Worm (Caenorhabditis elegans): ENCODE data around the gene wdfy-3.
A peak's percentile ranks its signal among the peaks of the same experiment; 100 is the strongest.

Gene wdfy-3

DNA sequence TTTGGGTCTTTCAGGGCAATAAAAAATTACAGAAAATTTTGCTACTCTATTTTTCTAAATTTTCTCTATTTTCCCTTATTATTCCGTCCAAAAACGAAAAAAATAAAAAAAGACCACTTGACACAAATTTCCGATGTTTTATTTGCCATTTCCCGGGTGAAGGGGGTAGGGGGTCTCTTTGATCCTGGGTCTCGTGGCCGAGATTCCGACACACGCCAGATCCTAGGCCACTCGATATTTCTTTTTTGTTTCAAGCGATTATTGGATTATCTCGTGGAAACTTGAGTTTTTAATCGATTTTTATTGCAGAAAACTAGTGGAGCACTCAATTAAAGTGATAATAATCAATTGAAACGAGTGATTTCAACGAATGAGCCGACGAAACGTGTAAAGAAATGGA, at the start of gene wdfy-3, which contains the start of gene C26H9A.4:
Gene wdfy-3 (plus strand): TSS at position 308 of the 400 bp plus-strand sequence.
Gene C26H9A.4 (plus strand): TSS at position 317 of the 400 bp plus-strand sequence.
- TF ChIP-seq tbx-37 (GFP tag; conservative IDR thresholded peaks at IDR 0.05) (no peak), ama-1 (optimal IDR thresholded peaks at IDR 0.05) (no peak), pes-1 (GFP tag; IDR thresholded peaks at IDR 0.05) (peak; percentile 24; the same call in 1 of the 2 replicates), hnd-1 (tag; optimal IDR thresholded peaks at IDR 0.05) (no peak)

ce11 chrIV:12605401-12605800, 47.8 kb upstream of the wdfy-3 start, which contains the start of gene Y55D9A.2:
Gene Y55D9A.2, minus strand, starts transcription at chrIV:12605431.
- no peak for TF ChIP-seq tbx-37 (GFP tag; conservative IDR thresholded peaks at IDR 0.05)
- TF ChIP-seq scrt-1 (GFP tag; IDR thresholded peaks at IDR 0.05): no peak
- peak; percentile 36 for TF ChIP-seq hmbx-1 (tag; optimal IDR thresholded peaks at IDR 0.05)
- TF ChIP-seq hmg-4 (GFP tag; optimal IDR thresholded peaks at IDR 0.05): no peak

DNA sequence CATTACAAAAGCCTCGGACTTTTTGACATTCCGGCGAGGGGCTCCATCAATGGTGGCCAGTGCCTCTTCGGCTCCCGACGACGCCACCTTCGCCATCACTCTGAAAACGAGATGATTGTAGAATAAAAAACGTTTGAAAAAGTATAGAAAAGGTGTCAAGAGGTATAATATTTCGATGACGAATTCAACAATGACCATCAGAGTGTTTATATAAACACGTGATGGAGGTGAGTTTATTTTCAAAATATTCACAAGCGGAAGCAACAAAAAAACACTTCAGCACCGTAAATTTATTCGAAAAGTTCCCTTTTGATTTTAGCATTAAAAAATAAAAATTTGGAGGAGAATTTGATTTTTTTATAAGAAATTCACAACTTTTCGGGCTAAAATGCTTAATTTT, 38.6 kb upstream of the wdfy-3 start, which contains the start of gene efa-6:
Gene efa-6 (minus strand): TSS at position 101 of the 400 bp plus-strand sequence.
- no peak for TF ChIP-seq pes-1 (GFP tag; IDR thresholded peaks at IDR 0.05)
- no peak for TF ChIP-seq flt-1 (GFP tag; IDR thresholded peaks at IDR 0.05)
- TF ChIP-seq tbx-11 (GFP tag; IDR thresholded peaks at IDR 0.05): no peak
- no peak for TF ChIP-seq F13C5.2 (tag; optimal IDR thresholded peaks at IDR 0.05)
- no peak for TF ChIP-seq hmg-4 (GFP tag; optimal IDR thresholded peaks at IDR 0.05)
- TF ChIP-seq scrt-1 (GFP tag; IDR thresholded peaks at IDR 0.05): no peak
- TF ChIP-seq hmbx-1 (tag; optimal IDR thresholded peaks at IDR 0.05): no peak

- TF ChIP-seq ceh-36 (tag; optimal IDR thresholded peaks at IDR 0.05): no peak
- TF ChIP-seq hmg-4 (GFP tag; optimal IDR thresholded peaks at IDR 0.05): peak; percentile 40
Measured at ce11 chrIV:12615122-12615745, 38.0 kb upstream of the wdfy-3 start.

DNA sequence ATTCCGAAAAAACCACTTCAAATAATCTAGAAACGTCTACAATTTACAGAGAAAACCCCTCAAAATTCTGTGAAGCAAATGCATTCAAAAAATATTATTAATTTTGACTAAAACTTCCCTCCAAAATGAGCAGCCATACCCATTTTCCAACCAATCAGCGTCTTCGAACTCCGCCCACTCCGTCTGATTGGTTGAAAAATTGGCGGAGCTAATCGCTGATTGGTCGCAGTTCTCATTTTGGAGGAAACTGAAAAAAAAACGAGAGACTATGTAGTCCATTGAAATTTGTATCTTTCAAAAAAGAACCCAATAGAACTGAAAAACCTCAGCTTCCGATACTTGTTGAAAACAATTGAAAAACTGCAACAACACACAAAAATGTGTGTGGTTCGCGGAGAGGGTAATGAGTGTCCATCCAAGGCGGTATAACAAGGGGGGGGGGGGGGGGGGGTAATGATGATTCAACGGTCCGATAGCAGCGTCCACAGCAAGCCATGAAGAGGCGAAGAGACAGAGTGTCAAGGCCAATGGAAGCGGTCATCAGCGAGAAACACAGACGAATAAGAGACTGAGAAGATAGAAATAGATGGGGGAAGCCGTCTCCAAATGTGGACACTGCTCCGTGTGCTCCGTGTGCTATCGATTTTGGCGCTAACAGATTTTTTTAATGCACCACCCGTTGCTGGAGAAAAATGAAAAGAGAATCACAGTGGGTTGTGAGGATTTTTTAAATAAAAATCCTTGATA, 36.1 kb upstream of the wdfy-3 start:
- TF ChIP-seq flt-1 (GFP tag; IDR thresholded peaks at IDR 0.05) (no peak), hmbx-1 (tag; optimal IDR thresholded peaks at IDR 0.05) (no peak), tbx-37 (GFP tag; conservative IDR thresholded peaks at IDR 0.05) (no peak), F13C5.2 (tag; optimal IDR thresholded peaks at IDR 0.05) (no peak), ama-1 (optimal IDR thresholded peaks at IDR 0.05) (no peak), hnd-1 (tag; optimal IDR thresholded peaks at IDR 0.05) (no peak), hmg-4 (GFP tag; optimal IDR thresholded peaks at IDR 0.05) (peak; percentile 81), tra-4 (tag; optimal IDR thresholded peaks at IDR 0.05) (no peak), tbx-11 (GFP tag; IDR thresholded peaks at IDR 0.05) (no peak), ceh-36 (tag; optimal IDR thresholded peaks at IDR 0.05) (peak; percentile 49), ets-7 (tag; optimal IDR thresholded peaks at IDR 0.05) (no peak), sea-1 (GFP tag; conservative IDR thresholded peaks at IDR 0.05) (no peak)

DNA sequence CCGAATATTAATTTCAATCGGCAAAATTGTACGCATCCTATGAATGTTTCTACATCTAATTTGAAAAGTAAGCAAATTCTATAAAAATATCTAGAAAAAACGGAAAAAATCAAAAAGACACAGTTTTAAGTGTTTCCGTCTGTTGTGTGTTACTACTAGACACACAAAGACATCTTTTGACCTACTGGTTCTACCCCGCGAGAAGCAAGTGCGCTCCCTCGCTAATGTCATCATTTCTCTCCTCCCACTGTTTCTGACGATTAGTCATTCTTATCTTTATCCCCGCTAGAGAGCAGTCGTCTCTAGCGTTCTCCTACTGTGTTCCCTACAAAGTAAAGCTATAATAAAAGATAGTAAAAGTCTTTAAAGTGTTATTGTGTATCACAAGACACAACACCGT, 35.3 kb upstream of the wdfy-3 start:
- TF ChIP-seq hnd-1 (tag; optimal IDR thresholded peaks at IDR 0.05) (no peak), ceh-13 (GFP tag; optimal IDR thresholded peaks at IDR 0.05) (no peak), tra-4 (tag; optimal IDR thresholded peaks at IDR 0.05) (no peak), sea-1 (GFP tag; conservative IDR thresholded peaks at IDR 0.05) (no peak), ama-1 (optimal IDR thresholded peaks at IDR 0.05) (no peak), ceh-36 (tag; optimal IDR thresholded peaks at IDR 0.05) (no peak), flt-1 (GFP tag; IDR thresholded peaks at IDR 0.05) (no peak), hmg-4 (GFP tag; optimal IDR thresholded peaks at IDR 0.05) (no peak), pes-1 (GFP tag; IDR thresholded peaks at IDR 0.05) (no peak), tbx-11 (GFP tag; IDR thresholded peaks at IDR 0.05) (no peak), tbx-37 (GFP tag; conservative IDR thresholded peaks at IDR 0.05) (no peak), F13C5.2 (tag; optimal IDR thresholded peaks at IDR 0.05) (no peak), ets-7 (tag; optimal IDR thresholded peaks at IDR 0.05) (no peak), aly-1 (tag; optimal IDR thresholded peaks at IDR 0.05) (no peak), hmbx-1 (tag; optimal IDR thresholded peaks at IDR 0.05) (no peak), scrt-1 (GFP tag; IDR thresholded peaks at IDR 0.05) (no peak)

DNA sequence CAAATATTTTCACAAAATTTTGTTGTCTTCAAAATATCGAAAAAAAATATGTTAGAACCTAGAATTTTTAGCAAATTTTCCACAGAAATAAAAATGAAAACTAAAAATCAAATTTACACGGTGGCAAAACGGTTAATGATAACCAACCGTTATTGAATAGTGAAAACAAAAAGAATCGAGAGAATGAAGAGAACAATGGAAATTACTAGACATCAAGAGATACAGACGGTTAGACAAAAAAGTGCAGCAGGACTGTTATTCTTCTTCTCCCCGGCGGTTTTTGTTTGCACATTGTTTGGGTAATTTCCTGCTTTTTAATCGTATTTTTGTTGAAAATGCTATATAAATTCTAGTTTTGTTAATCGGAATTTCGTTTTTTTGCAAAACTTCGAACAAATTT, 34.3 kb upstream of the wdfy-3 start:
- TF ChIP-seq hmbx-1 (tag; optimal IDR thresholded peaks at IDR 0.05): no peak
- no peak for TF ChIP-seq pes-1 (GFP tag; IDR thresholded peaks at IDR 0.05)
- no peak for TF ChIP-seq ets-7 (tag; optimal IDR thresholded peaks at IDR 0.05)
- no peak for TF ChIP-seq tra-4 (tag; optimal IDR thresholded peaks at IDR 0.05)
- no peak for TF ChIP-seq tbx-11 (GFP tag; IDR thresholded peaks at IDR 0.05)

DNA sequence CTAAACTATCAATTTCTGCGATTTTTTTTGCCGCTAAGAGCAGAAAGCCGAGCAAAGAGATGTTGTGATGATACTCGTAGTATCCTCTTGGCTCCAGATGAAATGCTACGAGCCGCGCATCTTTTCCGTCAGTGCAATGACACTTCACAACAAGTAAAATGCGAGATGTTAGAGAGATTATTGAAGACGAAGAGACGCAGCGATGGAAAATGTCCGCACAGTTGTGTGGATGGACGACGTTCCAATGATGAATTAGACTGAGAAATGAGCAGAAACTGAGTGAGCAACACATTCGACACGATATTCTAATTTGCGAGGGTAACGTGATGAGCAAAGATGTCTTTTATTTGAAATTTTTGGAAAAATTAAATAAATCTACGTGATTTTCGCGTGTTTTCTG, 32.3 kb upstream of the wdfy-3 start:
- TF ChIP-seq scrt-1 (GFP tag; IDR thresholded peaks at IDR 0.05) (no peak), tbx-37 (GFP tag; conservative IDR thresholded peaks at IDR 0.05) (no peak), ceh-13 (GFP tag; optimal IDR thresholded peaks at IDR 0.05) (no peak), hmbx-1 (tag; optimal IDR thresholded peaks at IDR 0.05) (no peak), hmg-4 (GFP tag; optimal IDR thresholded peaks at IDR 0.05) (no peak), sea-1 (GFP tag; conservative IDR thresholded peaks at IDR 0.05) (no peak), pes-1 (GFP tag; IDR thresholded peaks at IDR 0.05) (no peak), tra-4 (tag; optimal IDR thresholded peaks at IDR 0.05) (no peak), ama-1 (optimal IDR thresholded peaks at IDR 0.05) (no peak), hnd-1 (tag; optimal IDR thresholded peaks at IDR 0.05) (no peak), flt-1 (GFP tag; IDR thresholded peaks at IDR 0.05) (no peak), tbx-11 (GFP tag; IDR thresholded peaks at IDR 0.05) (no peak), ets-7 (tag; optimal IDR thresholded peaks at IDR 0.05) (no peak), B0310.2 (tag; optimal IDR thresholded peaks at IDR 0.05) (no peak), ceh-36 (tag; optimal IDR thresholded peaks at IDR 0.05) (no peak), aly-1 (tag; optimal IDR thresholded peaks at IDR 0.05) (no peak), F13C5.2 (tag; optimal IDR thresholded peaks at IDR 0.05) (no peak)
